Worm (Caenorhabditis elegans): Measurements from ENCODE around the gene nhr-72.

nhr-72 gene

DNA sequence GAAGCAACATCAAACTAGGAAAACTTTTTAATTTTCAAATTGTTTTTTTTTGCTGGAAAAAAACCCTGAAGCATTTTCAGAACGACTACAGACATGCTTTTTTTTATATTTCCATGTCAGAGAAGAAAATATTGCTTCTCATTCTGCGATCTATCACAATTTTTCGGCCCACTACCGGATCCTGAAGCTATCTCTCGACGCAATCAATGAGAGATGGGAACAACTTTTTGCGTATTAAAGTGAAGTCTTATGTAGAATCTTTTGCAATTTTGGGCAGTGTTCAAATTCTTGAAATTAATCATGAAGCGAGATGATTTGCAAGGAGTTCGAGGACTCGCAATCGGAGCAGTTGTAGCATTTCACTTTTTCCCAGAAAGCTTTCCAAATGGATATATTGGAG, 19.0 kb upstream of the nhr-72 start, which contains the start of gene oac-10:
TSS of gene oac-10 (plus strand) at position 301 of the 400 bp plus-strand sequence.
- TF ChIP-seq tra-1 (GFP tag; IDR thresholded peaks at IDR 0.05) = no peak
- TF ChIP-seq hlh-11 (tag; optimal IDR thresholded peaks at IDR 0.05) = no peak
- TF ChIP-seq dve-1 (tag; optimal IDR thresholded peaks at IDR 0.05; ENCODE audit: insufficient read depth) = no peak
- no peak for TF ChIP-seq nhr-10 (tag; optimal IDR thresholded peaks at IDR 0.05)
- TF ChIP-seq egl-27 (tag; optimal IDR thresholded peaks at IDR 0.05) = no peak
- no peak for TF ChIP-seq ceh-28 (tag; optimal IDR thresholded peaks at IDR 0.05)
- no peak for TF ChIP-seq R02D3.7 (tag; optimal IDR thresholded peaks at IDR 0.05)
- TF ChIP-seq zfp-3 (GFP tag; conservative IDR thresholded peaks at IDR 0.05) = no peak
- TF ChIP-seq mdl-1 (tag; optimal IDR thresholded peaks at IDR 0.05) = no peak
- no peak for TF ChIP-seq nhr-77 (tag; optimal IDR thresholded peaks at IDR 0.05)
- TF ChIP-seq T20F7.1 (GFP tag; optimal IDR thresholded peaks at IDR 0.05) = no peak
- TF ChIP-seq snpc-1.2 (GFP tag; IDR thresholded peaks at IDR 0.05) = no peak
- TF ChIP-seq skn-1 (tag; optimal IDR thresholded peaks at IDR 0.05) = no peak
- no peak for TF ChIP-seq mdt-29 (GFP tag; IDR thresholded peaks at IDR 0.05)
- TF ChIP-seq nhr-76 (tag; optimal IDR thresholded peaks at IDR 0.05) = no peak
- TF ChIP-seq set-16 (GFP tag; IDR thresholded peaks at IDR 0.05) = no peak
- TF ChIP-seq ZK546.5 (tag; optimal IDR thresholded peaks at IDR 0.05) = no peak
- TF ChIP-seq mep-1 (tag; optimal IDR thresholded peaks at IDR 0.05) = no peak
- TF ChIP-seq hmg-1.1 (GFP tag; IDR thresholded peaks at IDR 0.05) = no peak

DNA sequence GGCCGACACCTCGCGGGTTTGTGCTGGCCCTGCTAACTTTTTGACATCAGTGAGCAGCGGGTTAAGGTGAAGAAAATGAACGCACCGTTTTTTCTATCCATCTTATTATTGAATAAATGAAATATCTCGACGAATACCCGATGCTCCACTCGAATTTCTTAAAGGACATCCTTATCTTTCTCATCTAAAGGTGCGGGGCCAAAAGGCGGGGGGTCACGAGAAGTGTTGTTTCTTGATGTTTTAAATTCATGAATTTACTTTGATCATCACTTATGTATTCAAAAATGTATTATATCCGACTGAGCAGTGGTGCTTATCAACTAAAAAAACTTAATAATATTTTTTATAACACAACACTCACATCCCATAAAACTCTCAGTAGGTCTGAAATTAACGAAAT, 14.1 kb upstream of the nhr-72 start, which contains the start of gene nhr-261:
TSS of gene nhr-261 (minus strand) at position 101 of the 400 bp plus-strand sequence.
- TF ChIP-seq mxl-2 (GFP tag; conservative IDR thresholded peaks at IDR 0.05) (no peak), nhr-41 (GFP tag; IDR thresholded peaks at IDR 0.05) (no peak), spr-3 (GFP tag; optimal IDR thresholded peaks at IDR 0.05) (no peak), zfp-2 (tag; optimal IDR thresholded peaks at IDR 0.05) (no peak), nhr-28 (tag; optimal IDR thresholded peaks at IDR 0.05) (no peak), madf-9 (GFP tag; conservative IDR thresholded peaks at IDR 0.05) (no peak)

DNA sequence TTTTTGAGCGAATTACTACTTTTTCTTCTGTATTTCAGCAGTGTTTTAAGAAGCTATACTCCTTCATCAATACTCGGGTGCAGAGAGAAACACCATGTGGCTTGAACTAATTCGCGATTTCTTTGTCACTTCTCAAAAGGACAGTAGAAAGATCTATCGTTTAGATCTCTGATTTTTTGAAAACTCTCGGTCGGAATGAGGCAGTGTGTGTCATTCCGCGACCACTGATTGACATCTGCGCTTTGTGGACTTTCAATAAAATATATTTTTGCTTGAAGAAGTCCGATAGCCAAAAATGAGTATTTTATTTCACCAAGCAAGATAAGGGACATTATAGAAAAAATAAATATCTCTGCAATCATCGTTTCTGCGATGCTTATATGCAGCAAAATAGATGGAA, 11.5 kb upstream of the nhr-72 start:
- TF ChIP-seq fos-1 (tag; optimal IDR thresholded peaks at IDR 0.05) (no peak), snpc-1.2 (GFP tag; IDR thresholded peaks at IDR 0.05) (no peak), nhr-10 (tag; optimal IDR thresholded peaks at IDR 0.05) (no peak), snpc-4 (tag; optimal IDR thresholded peaks at IDR 0.05) (no peak), ceh-32 (tag; optimal IDR thresholded peaks at IDR 0.05; ENCODE audit: poor library complexity) (no peak), egl-43 (GFP tag; IDR thresholded peaks at IDR 0.05) (no peak), Y48G9A.11 (GFP tag; IDR thresholded peaks at IDR 0.05) (no peak), mes-2 (tag; optimal IDR thresholded peaks at IDR 0.05; ENCODE audit: poor library complexity, severe bottlenecking) (no peak), mxl-2 (GFP tag; conservative IDR thresholded peaks at IDR 0.05) (no peak), zip-2 (tag; optimal IDR thresholded peaks at IDR 0.05) (no peak)

DNA sequence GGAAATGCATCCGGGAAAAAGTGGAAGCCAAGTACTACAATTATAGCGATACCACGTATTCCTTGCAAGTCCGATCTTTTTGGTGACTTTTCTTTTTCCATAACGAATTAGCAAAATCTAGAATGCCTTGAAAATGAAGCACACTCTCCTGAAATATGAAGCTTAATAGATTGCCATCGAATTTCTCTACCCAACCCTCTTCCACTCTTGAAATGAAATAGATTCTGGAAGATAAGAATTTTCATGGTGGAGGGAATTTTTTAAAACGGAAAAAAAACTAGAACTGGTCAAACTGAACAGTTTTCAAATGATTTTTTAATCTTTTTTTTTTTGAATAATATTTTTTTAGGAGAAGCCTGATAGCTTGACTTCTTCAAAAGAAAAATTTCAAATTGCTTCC, 10.3 kb upstream of the nhr-72 start, which contains the start of gene oac-11:
TSS of gene oac-11 (minus strand) at position 101 of the 400 bp plus-strand sequence.
- no peak for TF ChIP-seq lin-38 (GFP tag; IDR thresholded peaks at IDR 0.05)

DNA sequence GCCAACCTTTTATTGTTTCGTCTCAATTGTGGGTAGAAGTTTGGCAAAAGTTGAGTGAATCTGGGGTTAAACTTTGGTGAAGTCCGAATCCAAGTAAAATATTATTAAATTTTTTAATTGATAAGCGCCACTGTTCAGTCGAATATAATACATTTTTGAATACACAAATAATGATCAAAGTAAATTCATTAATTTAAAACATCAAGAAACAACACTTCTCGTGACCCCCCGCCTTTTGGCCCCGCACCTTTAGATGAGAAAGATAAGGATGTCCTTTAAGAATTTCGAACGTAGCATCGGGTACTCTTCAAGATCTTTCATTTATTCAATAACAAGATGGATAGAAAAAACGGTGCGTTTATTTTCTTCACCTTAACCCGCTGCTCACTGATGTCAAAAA, 2.1 kb upstream of the nhr-72 start, which contains the start of gene nhr-257:
TSS of gene nhr-257 (plus strand) at position 301 of the 400 bp plus-strand sequence.
- TF ChIP-seq fos-1 (tag; optimal IDR thresholded peaks at IDR 0.05) (no peak), sdz-12 (GFP tag; optimal IDR thresholded peaks at IDR 0.05) (no peak), jun-1 (tag; optimal IDR thresholded peaks at IDR 0.05) (no peak), cey-2 (tag; optimal IDR thresholded peaks at IDR 0.05; ENCODE audit: borderline replicate concordance, insufficient read depth) (no peak), lin-39 (tag; optimal IDR thresholded peaks at IDR 0.05) (no peak), fkh-10 (GFP tag; optimal IDR thresholded peaks at IDR 0.05) (no peak), ceh-28 (tag; optimal IDR thresholded peaks at IDR 0.05) (no peak), tag-97 (GFP tag; IDR thresholded peaks at IDR 0.05) (no peak), ceh-32 (tag; optimal IDR thresholded peaks at IDR 0.05; ENCODE audit: poor library complexity) (no peak), ceh-20 (GFP tag; IDR thresholded peaks at IDR 0.05) (no peak), ceh-62 (tag; optimal IDR thresholded peaks at IDR 0.05) (no peak), lin-1 (GFP tag; IDR thresholded peaks at IDR 0.05) (no peak), D1046.2 (GFP tag; IDR thresholded peaks at IDR 0.05) (no peak), unc-130 (GFP tag; optimal IDR thresholded peaks at IDR 0.05) (no peak), mdl-1 (tag; optimal IDR thresholded peaks at IDR 0.05) (no peak), pqm-1 (tag; optimal IDR thresholded peaks at IDR 0.05) (no peak)
